Worm (Caenorhabditis elegans) whole organism, L4 larva: ENCODE data around the gene cyp-29A3.

Experiments
- D1046.2 ChIP-seq: fragments of 200-800 bp; sonication (Bioruptor generic); IDR thresholded peaks from 2 replicates; pipeline ENCODE4 v1.3.6; 2022; ENCODE audit warnings: missing genetic modification characterization, missing compliant biosample characterization
- F10B5.3 ChIP-seq: sonication (generic microtip); optimal IDR thresholded peaks from 2 replicates; lab custom pipeline; 2016; ENCODE audit warnings: mild to moderate bottlenecking, missing genetic modification characterization, missing compliant biosample characterization
- F26F4.8 ChIP-seq: fragments of 200-800 bp; sonication (Bioruptor generic); conservative IDR thresholded peaks from 2 replicates; pipeline ENCODE4 v1.3.6; 2022; ENCODE audit warnings: missing genetic modification characterization, missing compliant biosample characterization
- F37D6.2 ChIP-seq: sonication (generic microtip); optimal IDR thresholded peaks from 2 replicates; lab custom pipeline; 2016; ENCODE audit warnings: mild to moderate bottlenecking, missing genetic modification characterization, missing compliant biosample characterization
- T20F7.1 ChIP-seq: fragments of 200-800 bp; sonication (Bioruptor generic); optimal IDR thresholded peaks from 2 replicates; lab custom pipeline; 2018; ENCODE audit warnings: mild to moderate bottlenecking, missing genetic modification characterization, missing compliant biosample characterization
- T26A8.4 ChIP-seq: fragments of 200-800 bp; sonication (Bioruptor generic); IDR thresholded peaks from 2 replicates; pipeline ENCODE4 v1.3.6; 2022; ENCODE audit warnings: missing genetic modification characterization, missing compliant biosample characterization
- Y105C5A.15 ChIP-seq: fragments of 200-800 bp; sonication (Bioruptor generic); IDR thresholded peaks from 2 replicates; pipeline ENCODE4 v1.3.6; 2022; ENCODE audit warnings: missing genetic modification characterization, missing compliant biosample characterization
- Y5F2A.4 ChIP-seq: fragments of 200-800 bp; sonication (Bioruptor generic); optimal IDR thresholded peaks from 2 replicates; lab custom pipeline; 2018; ENCODE audit warnings: mild to moderate bottlenecking, missing genetic modification characterization, missing compliant biosample characterization
- aha-1 ChIP-seq: fragments of 150-350 bp; peaks from one replicate; lab custom pipeline; 2014; ENCODE audit warnings: missing biosample characterization, missing genetic modification characterization
- ama-1 ChIP-seq: fragments of 150-350 bp; optimal IDR thresholded peaks from 2 replicates; lab custom pipeline; 2014; ENCODE audit warnings: inconsistent platforms, mixed read lengths
- ceh-20 ChIP-seq: fragments of 200-800 bp; sonication (Bioruptor generic); IDR thresholded peaks from 2 replicates; pipeline ENCODE4 v1.3.6; 2022; ENCODE audit warnings: missing genetic modification reagents, missing genetic modification characterization, missing compliant biosample characterization
- ceh-28 ChIP-seq: fragments of 150-350 bp; optimal IDR thresholded peaks from 2 replicates; lab custom pipeline; 2014; ENCODE audit warnings: missing biosample characterization, missing genetic modification reagents, missing genetic modification characterization
- ceh-32 ChIP-seq: sonication (generic microtip); optimal IDR thresholded peaks from 2 replicates; lab custom pipeline; 2016; ENCODE audit warnings: mild to moderate bottlenecking, missing genetic modification characterization, missing compliant biosample characterization; ENCODE audit not compliant: poor library complexity
- ceh-44 ChIP-seq: fragments of 200-800 bp; sonication (Bioruptor generic); IDR thresholded peaks from 2 replicates; pipeline ENCODE4 v1.3.6; 2022; ENCODE audit warnings: missing genetic modification reagents, missing genetic modification characterization, missing compliant biosample characterization
- ctbp-1 ChIP-seq: fragments of 200-800 bp; sonication (Bioruptor generic); IDR thresholded peaks from 2 replicates; pipeline ENCODE4 v1.3.6; 2022; ENCODE audit warnings: missing genetic modification reagents, missing genetic modification characterization, missing compliant biosample characterization
- daf-12 ChIP-seq: fragments of 150-350 bp; optimal IDR thresholded peaks from 2 replicates; lab custom pipeline; 2014; ENCODE audit warnings: missing biosample characterization, missing genetic modification reagents, missing genetic modification characterization
- dve-1 ChIP-seq: sonication (generic microtip); optimal IDR thresholded peaks from 2 replicates; lab custom pipeline; 2017; ENCODE audit warnings: antibody characterized with exemption, mild to moderate bottlenecking, missing genetic modification characterization, missing compliant biosample characterization; ENCODE audit not compliant: insufficient read depth
- fkh-10 ChIP-seq: fragments of 150-350 bp; optimal IDR thresholded peaks from 2 replicates; lab custom pipeline; 2014; ENCODE audit warnings: missing biosample characterization, missing genetic modification reagents, missing genetic modification characterization
- hif-1 ChIP-seq, 2 experiments: sonication (generic microtip); optimal IDR thresholded peaks; 2 replicates each; lab custom pipeline; 2016 to 2017; ENCODE audit warnings: missing compliant biosample characterization in 2 of 2, missing genetic modification characterization in 2 of 2, missing genetic modification reagents in 2 of 2, missing genotype in 2 of 2, mild to moderate bottlenecking in 1 of 2
- lim-7 ChIP-seq: fragments of 200-800 bp; sonication (Bioruptor generic); IDR thresholded peaks from 2 replicates; pipeline ENCODE4 v1.3.6; 2022; ENCODE audit warnings: missing genetic modification characterization, missing compliant biosample characterization
- lin-13 ChIP-seq: fragments of 150-350 bp; optimal IDR thresholded peaks from 2 replicates; lab custom pipeline; 2014; ENCODE audit warnings: missing biosample characterization, missing genetic modification reagents, missing genetic modification characterization
- lin-38 ChIP-seq: fragments of 200-800 bp; sonication (Bioruptor generic); IDR thresholded peaks from 2 replicates; pipeline ENCODE4 v1.3.6; 2022; ENCODE audit warnings: missing genetic modification reagents, missing genetic modification characterization, missing compliant biosample characterization
- lir-3 ChIP-seq: sonication (generic microtip); optimal IDR thresholded peaks from 2 replicates; lab custom pipeline; 2016; ENCODE audit warnings: mild to moderate bottlenecking, missing genetic modification characterization, missing compliant biosample characterization
- madf-5 ChIP-seq, 2 experiments: fragments of 200-800 bp; sonication (Bioruptor generic); IDR thresholded peaks; 2 replicates each; pipeline ENCODE4 v1.3.6; 2022; ENCODE audit warnings: missing compliant biosample characterization in 2 of 2, missing genetic modification characterization in 2 of 2
- madf-9 ChIP-seq: fragments of 200-800 bp; sonication (Bioruptor generic); conservative IDR thresholded peaks from 2 replicates; pipeline ENCODE4 v1.3.6; 2022; ENCODE audit warnings: missing genetic modification reagents, missing genetic modification characterization, missing compliant biosample characterization
- mdt-29 ChIP-seq: fragments of 200-800 bp; sonication (Bioruptor generic); IDR thresholded peaks from 2 replicates; pipeline ENCODE4 v1.3.6; 2022; ENCODE audit warnings: missing genetic modification reagents, missing genetic modification characterization, missing compliant biosample characterization
- mes-2 ChIP-seq: sonication (generic microtip); optimal IDR thresholded peaks from 2 replicates; lab custom pipeline; 2016; ENCODE audit warnings: missing genotype, mild to moderate bottlenecking, missing genetic modification characterization, missing compliant biosample characterization; ENCODE audit not compliant: poor library complexity, severe bottlenecking
- mxl-3 ChIP-seq: fragments of 200-800 bp; sonication (Bioruptor generic); optimal IDR thresholded peaks from 2 replicates; lab custom pipeline; 2018; ENCODE audit warnings: mild to moderate bottlenecking, missing genetic modification characterization, missing compliant biosample characterization
- nhr-102 ChIP-seq: sonication (generic microtip); optimal IDR thresholded peaks from 2 replicates; lab custom pipeline; 2016; ENCODE audit warnings: mild to moderate bottlenecking, missing genetic modification characterization, moderate library complexity, missing compliant biosample characterization
- nhr-11 ChIP-seq: fragments of 150-350 bp; optimal IDR thresholded peaks from 2 replicates; lab custom pipeline; 2014; ENCODE audit warnings: missing biosample characterization, missing genetic modification characterization
- nhr-111 ChIP-seq: fragments of 200-800 bp; sonication (Bioruptor generic); optimal IDR thresholded peaks from 2 replicates; lab custom pipeline; 2018; ENCODE audit warnings: mild to moderate bottlenecking, missing genetic modification characterization, missing compliant biosample characterization
- nhr-28 ChIP-seq: fragments of 150-350 bp; optimal IDR thresholded peaks from 2 replicates; lab custom pipeline; 2014; ENCODE audit warnings: missing biosample characterization, missing genetic modification characterization
- nhr-41 ChIP-seq: fragments of 200-800 bp; sonication (Bioruptor generic); IDR thresholded peaks from 2 replicates; pipeline ENCODE4 v1.3.6; 2022; ENCODE audit warnings: missing genetic modification reagents, missing genetic modification characterization, missing compliant biosample characterization
- nhr-6 ChIP-seq: fragments of 150-350 bp; optimal IDR thresholded peaks from 2 replicates; lab custom pipeline; 2014; ENCODE audit warnings: missing biosample characterization, missing genetic modification characterization
- nhr-77 ChIP-seq: fragments of 150-350 bp; optimal IDR thresholded peaks from 2 replicates; lab custom pipeline; 2014; ENCODE audit warnings: missing biosample characterization, missing genetic modification characterization
- pha-4 ChIP-seq, 2 experiments: fragments of 150-350 bp in 1 of 2; fragments of 200-800 bp in 1 of 2; sonication (Bioruptor generic) in 1 of 2; IDR thresholded peaks in 1 of 2; optimal IDR thresholded peaks in 1 of 2; 2 replicates each; pipeline versions ENCODE4 v1.3.6 to Lab custom; 2014 to 2022; ENCODE audit warnings: missing genetic modification characterization in 2 of 2, missing genetic modification reagents in 2 of 2, missing biosample characterization in 1 of 2, missing compliant biosample characterization in 1 of 2
- pqm-1 ChIP-seq: sonication (generic microtip); optimal IDR thresholded peaks from 2 replicates; lab custom pipeline; 2017; ENCODE audit warnings: missing biosample characterization, missing genetic modification characterization
- rbr-2 ChIP-seq: sonication (generic microtip); optimal IDR thresholded peaks from 2 replicates; lab custom pipeline; 2016; ENCODE audit warnings: missing genotype, missing genetic modification characterization, missing compliant biosample characterization
- saeg-2 ChIP-seq: fragments of 200-800 bp; sonication (Bioruptor generic); IDR thresholded peaks from 2 replicates; pipeline ENCODE4 v1.3.6; 2022; ENCODE audit warnings: missing genetic modification reagents, missing genetic modification characterization, missing compliant biosample characterization
- skn-1 ChIP-seq: fragments of 150-350 bp; optimal IDR thresholded peaks from 2 replicates; lab custom pipeline; 2014; ENCODE audit warnings: missing biosample characterization, missing genetic modification characterization
- snpc-1.2 ChIP-seq: fragments of 200-800 bp; sonication (Bioruptor generic); IDR thresholded peaks from 2 replicates; pipeline ENCODE4 v1.3.6; 2022; ENCODE audit warnings: missing genetic modification reagents, missing genetic modification characterization, missing compliant biosample characterization
- spr-1 ChIP-seq: sonication (generic microtip); optimal IDR thresholded peaks from 2 replicates; lab custom pipeline; 2016; ENCODE audit warnings: mild to moderate bottlenecking, missing genetic modification characterization, missing compliant biosample characterization
- tra-1 ChIP-seq: fragments of 200-800 bp; sonication (Bioruptor generic); IDR thresholded peaks from 2 replicates; pipeline ENCODE4 v1.3.6; 2022; ENCODE audit warnings: missing genetic modification reagents, missing genetic modification characterization, missing compliant biosample characterization
- vab-7 ChIP-seq: fragments of 200-800 bp; sonication (Bioruptor generic); IDR thresholded peaks from 2 replicates; pipeline ENCODE4 v1.3.6; 2022; ENCODE audit warnings: missing genetic modification reagents, missing genetic modification characterization, missing compliant biosample characterization
- zfp-2 ChIP-seq: sonication (generic microtip); optimal IDR thresholded peaks from 2 replicates; lab custom pipeline; 2016; ENCODE audit warnings: mild to moderate bottlenecking, missing genetic modification characterization, missing compliant biosample characterization
- zfp-3 ChIP-seq: fragments of 200-800 bp; sonication (Bioruptor generic); conservative IDR thresholded peaks from 2 replicates; pipeline ENCODE4 v1.3.6; 2022; ENCODE audit warnings: missing genetic modification reagents, missing genetic modification characterization, missing compliant biosample characterization
- zip-2 ChIP-seq: fragments of 150-350 bp; optimal IDR thresholded peaks from 2 replicates; lab custom pipeline; 2014; ENCODE audit warnings: missing biosample characterization, missing genetic modification characterization
- ztf-11 ChIP-seq: fragments of 150-350 bp; optimal IDR thresholded peaks from 2 replicates; lab custom pipeline; 2014; ENCODE audit warnings: missing biosample characterization, missing genetic modification characterization

Gene cyp-29A3

DNA sequence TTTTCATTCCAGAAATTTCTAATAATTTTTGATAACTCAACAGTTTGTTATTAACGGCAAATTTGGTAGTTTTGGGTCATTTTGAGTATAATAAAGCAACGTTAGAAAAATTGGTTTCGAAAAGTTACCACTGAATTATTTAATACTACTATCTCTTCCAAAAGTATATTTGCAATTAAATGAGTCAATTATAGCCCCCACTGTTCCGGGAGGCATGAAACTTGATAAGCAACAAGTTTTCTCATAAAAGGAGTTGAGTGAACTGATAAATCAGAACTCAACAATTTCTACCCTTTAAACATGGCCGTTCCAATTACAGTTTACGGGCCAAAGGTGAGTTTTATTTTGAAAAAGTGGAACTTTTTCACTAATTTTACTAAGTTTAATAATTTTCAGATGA is 10.4 kb upstream of the cyp-29A3 start, which contains the start of gene B0348.1:
TSS of gene B0348.1 (plus strand) at position 301 of the 400 bp plus-strand sequence.
- TF ChIP-seq pqm-1 (tag; lab: Kevin White, UChicago), result no peak
- no peak for TF ChIP-seq mes-2
- no peak for TF ChIP-seq nhr-102 (tag; lab: Kevin White, UChicago)
- TF ChIP-seq ctbp-1 (GFP tag; lab: Robert Waterston, UW), result no peak
- TF ChIP-seq tra-1, result no peak
- no peak for TF ChIP-seq dve-1 (tag; lab: Kevin White, UChicago)
- TF ChIP-seq spr-1 (tag; lab: Kevin White, UChicago), result no peak
- no peak for TF ChIP-seq ceh-28 (tag; lab: Kevin White, UChicago)

DNA sequence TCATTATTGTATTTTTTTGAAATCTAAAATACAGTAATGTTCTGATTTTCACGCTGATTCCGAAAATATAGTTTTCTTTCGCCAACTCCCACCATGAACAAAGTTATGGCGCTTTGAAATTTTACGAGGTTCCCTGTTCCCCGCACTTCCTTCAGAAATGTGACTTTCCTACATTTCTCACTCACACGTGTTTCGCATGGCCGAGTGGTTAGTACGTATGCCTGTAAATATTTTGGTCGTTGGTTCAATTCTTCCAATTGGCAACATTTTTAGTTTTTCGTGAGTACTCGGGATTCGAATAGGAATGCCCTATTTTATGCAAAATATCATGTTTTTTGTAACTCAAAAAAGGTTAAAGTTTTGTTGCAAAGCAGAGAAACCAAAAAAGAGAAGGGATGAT is 5.8 kb upstream of the cyp-29A3 start:
- TF ChIP-seq ztf-11 (tag; lab: Kevin White, UChicago) (no peak), F26F4.8 (GFP tag; lab: Robert Waterston, UW) (peak; percentile 91), hif-1 (tag; optimal IDR thresholded peaks at IDR 0.05; lab: Kevin White, UChicago) (no peak), aha-1 (peak; percentile 87), snpc-1.2 (GFP tag; lab: Robert Waterston, UW) (peak; percentile 81), ceh-28 (tag; lab: Kevin White, UChicago) (no peak), T26A8.4 (GFP tag; lab: Robert Waterston, UW) (no peak; the same call in 1 of the 2 replicates), zfp-3 (0 out of 2 replicates have a peak, but pooled peaks have one; percentile 52), Y5F2A.4 (GFP tag; lab: Kevin White, UChicago) (peak; percentile 84), fkh-10 (no peak), saeg-2 (GFP tag; lab: Robert Waterston, UW) (no peak), F37D6.2 (tag; lab: Kevin White, UChicago) (peak; percentile 48), zip-2 (tag; lab: Kevin White, UChicago) (no peak), ceh-20 (0 out of 2 replicates have a peak, but pooled peaks have one; percentile 24), T20F7.1 (peak; percentile 43), rbr-2 (tag; lab: Kevin White, UChicago) (peak; percentile 51), ceh-44 (GFP tag; lab: Robert Waterston, UW) (peak; percentile 75; the same call in 1 of the 2 replicates), nhr-77 (tag; lab: Kevin White, UChicago) (no peak), lin-13 (GFP tag; lab: Kevin White, UChicago) (no peak), lin-38 (GFP tag; lab: Robert Waterston, UW) (peak; percentile 75), nhr-28 (tag; lab: Kevin White, UChicago) (peak; percentile 6), ceh-32 (tag; lab: Kevin White, UChicago) (peak; percentile 7), nhr-11 (tag; lab: Kevin White, UChicago) (no peak), skn-1 (tag; lab: Kevin White, UChicago) (no peak), madf-9 (GFP tag; lab: Robert Waterston, UW) (peak; percentile 76), nhr-41 (GFP tag; lab: Robert Waterston, UW) (0 out of 2 replicates have a peak, but pooled peaks have one; percentile 76), mdt-29 (peak; percentile 80), vab-7 (no peak; the same call in 1 of the 2 replicates), ama-1 (lab: Kevin White, UChicago) (no peak), Y105C5A.15 (GFP tag; lab: Robert Waterston, UW) (0 out of 2 replicates have a peak, but pooled peaks have one; percentile 56), mxl-3 (GFP tag; lab: Kevin White, UChicago) (peak; percentile 64), F10B5.3 (tag; lab: Kevin White, UChicago) (peak; percentile 39), lir-3 (tag; lab: Kevin White, UChicago) (peak; percentile 37), D1046.2 (GFP tag; lab: Robert Waterston, UW) (peak; percentile 87), nhr-6 (tag; lab: Kevin White, UChicago) (peak; percentile 31), madf-5 (GFP tag; IDR thresholded peaks at IDR 0.05; lab: Robert Waterston, UW) (peak; percentile 79 to 89; a peak in 3 of 4 replicates), pha-4 (GFP tag; IDR thresholded peaks at IDR 0.05; lab: Robert Waterston, UW) (peak; percentile 88; the same call in 1 of the 2 replicates), pha-4 (tag; optimal IDR thresholded peaks at IDR 0.05; lab: Kevin White, UChicago) (no peak), nhr-102 (tag; lab: Kevin White, UChicago) (no peak), ctbp-1 (GFP tag; lab: Robert Waterston, UW) (peak; percentile 71), nhr-111 (GFP tag; lab: Kevin White, UChicago) (peak; percentile 71), zfp-2 (no peak), daf-12 (tag; lab: Kevin White, UChicago) (no peak), lim-7 (GFP tag; lab: Robert Waterston, UW) (peak; percentile 93)
